Fruit fly (Drosophila melanogaster) whole organism, embryonic: ENCODE data around the gene Tre1.

Source experiments
- BEAF-32 ChIP-seq: fragments of 200-800 bp; sonication (Bioruptor generic); optimal IDR thresholded peaks from 3 replicates; lab custom pipeline; 2017; ENCODE audit warnings: missing biosample characterization, missing genetic modification characterization, mild to moderate bottlenecking, moderate library complexity, missing genetic modification reagents
- CG10209 ChIP-seq: fragments of 200-800 bp; sonication (Bioruptor generic); optimal IDR thresholded peaks from 3 replicates; lab custom pipeline; 2017; ENCODE audit warnings: missing biosample characterization, mild to moderate bottlenecking, missing genetic modification characterization, missing genetic modification reagents
- CG10654 ChIP-seq: fragments of 200-800 bp; sonication (Bioruptor generic); optimal IDR thresholded peaks from 2 replicates; lab custom pipeline; 2016; ENCODE audit warnings: missing biosample characterization, missing genetic modification characterization
- CG11398 ChIP-seq: fragments of 200-800 bp; sonication (Bioruptor generic); optimal IDR thresholded peaks from 2 replicates; lab custom pipeline; 2016; ENCODE audit warnings: missing biosample characterization, missing genetic modification characterization
- CG11504 ChIP-seq: fragments of 200-800 bp; sonication (Bioruptor generic); optimal IDR thresholded peaks from 3 replicates; lab custom pipeline; 2019; ENCODE audit warnings: missing biosample characterization, mild to moderate bottlenecking, missing genetic modification characterization, moderate library complexity
- CG11695 ChIP-seq: fragments of 200-800 bp; sonication (Bioruptor generic); IDR thresholded peaks from 3 replicates; pipeline ENCODE4 v1.3.6; 2022; ENCODE audit warnings: missing biosample characterization, missing genetic modification characterization
- CG17568 ChIP-seq: fragments of 200-800 bp; sonication (Bioruptor generic); optimal IDR thresholded peaks from 2 replicates; lab custom pipeline; 2018; ENCODE audit warnings: missing biosample characterization, mild to moderate bottlenecking, missing genetic modification characterization, moderate library complexity
- CG18476 ChIP-seq: fragments of 200-800 bp; sonication (Bioruptor generic); optimal IDR thresholded peaks from 2 replicates; lab custom pipeline; 2016; ENCODE audit warnings: missing biosample characterization, mild to moderate bottlenecking, missing genetic modification characterization
- CG2202 ChIP-seq: fragments of 200-800 bp; sonication (Bioruptor generic); optimal IDR thresholded peaks from 2 replicates; lab custom pipeline; 2018; ENCODE audit warnings: missing biosample characterization, mild to moderate bottlenecking, missing genetic modification characterization
- CG32772 ChIP-seq: fragments of 200-800 bp; sonication (Bioruptor generic); IDR thresholded peaks from 2 replicates; pipeline ENCODE4 v1.3.6; 2022; ENCODE audit warnings: missing biosample characterization, missing genetic modification characterization
- CG34376 ChIP-seq: fragments of 200-800 bp; sonication (Bioruptor generic); optimal IDR thresholded peaks from 2 replicates; lab custom pipeline; 2018; ENCODE audit warnings: missing biosample characterization, mild to moderate bottlenecking, missing genetic modification characterization
- CG4360 ChIP-seq: fragments of 200-800 bp; sonication (Bioruptor generic); IDR thresholded peaks from 2 replicates; pipeline ENCODE4 v1.3.6; 2022; ENCODE audit warnings: missing biosample characterization, missing genetic modification characterization
- CG4854 ChIP-seq: fragments of 200-800 bp; sonication (Bioruptor generic); optimal IDR thresholded peaks from 2 replicates; lab custom pipeline; 2016; ENCODE audit warnings: missing biosample characterization, missing genetic modification characterization, inconsistent platforms
- CG7271 ChIP-seq: fragments of 200-800 bp; sonication (Bioruptor generic); optimal IDR thresholded peaks from 2 replicates; lab custom pipeline; 2018; ENCODE audit warnings: missing biosample characterization, mild to moderate bottlenecking, missing genetic modification characterization, moderate library complexity
- CG7839 ChIP-seq: fragments of 200-800 bp; sonication (Bioruptor generic); optimal IDR thresholded peaks from 3 replicates; lab custom pipeline; 2018; ENCODE audit warnings: missing biosample characterization, mild to moderate bottlenecking, missing genetic modification characterization, moderate library complexity
- CG7928 ChIP-seq: fragments of 200-800 bp; sonication (Bioruptor generic); optimal IDR thresholded peaks from 2 replicates; lab custom pipeline; 2017; ENCODE audit warnings: missing biosample characterization, mild to moderate bottlenecking, missing genetic modification characterization
- CG8089 ChIP-seq: fragments of 200-800 bp; sonication (Bioruptor generic); optimal IDR thresholded peaks from 3 replicates; lab custom pipeline; 2016; ENCODE audit warnings: missing biosample characterization, missing genetic modification characterization
- CG9817 ChIP-seq: fragments of 200-800 bp; sonication (Bioruptor generic); optimal IDR thresholded peaks from 2 replicates; lab custom pipeline; 2018; ENCODE audit warnings: missing biosample characterization, mild to moderate bottlenecking, missing genetic modification characterization, moderate library complexity
- CoRest ChIP-seq: fragments of 200-800 bp; sonication (Bioruptor generic); optimal IDR thresholded peaks from 3 replicates; lab custom pipeline; 2018; ENCODE audit warnings: missing biosample characterization, mild to moderate bottlenecking, missing genetic modification characterization, moderate library complexity
- Dek ChIP-seq: fragments of 200-800 bp; sonication (Bioruptor generic); optimal IDR thresholded peaks from 3 replicates; lab custom pipeline; 2019; ENCODE audit warnings: missing biosample characterization, mild to moderate bottlenecking, missing genetic modification characterization, moderate library complexity
- Hey ChIP-seq: fragments of 200-800 bp; sonication (Bioruptor generic); optimal IDR thresholded peaks from 3 replicates; lab custom pipeline; 2018; ENCODE audit warnings: missing biosample characterization, mild to moderate bottlenecking, missing genetic modification characterization
- Hr3 ChIP-seq: fragments of 200-800 bp; sonication (Bioruptor generic); optimal IDR thresholded peaks from 3 replicates; lab custom pipeline; 2016; ENCODE audit warnings: missing biosample characterization, missing genetic modification characterization
- Hr51 ChIP-seq, 2 experiments: fragments of 200-800 bp; sonication (Bioruptor generic); optimal IDR thresholded peaks; 2 replicates in 1 of 2; 3 replicates in 1 of 2; lab custom pipeline; 2016 to 2018; ENCODE audit warnings: missing biosample characterization in 2 of 2, missing genetic modification characterization in 2 of 2, mild to moderate bottlenecking in 1 of 2, moderate library complexity in 1 of 2
- Hsf ChIP-seq: fragments of 200-800 bp; sonication (Bioruptor generic); optimal IDR thresholded peaks from 3 replicates; lab custom pipeline; 2016; ENCODE audit warnings: missing biosample characterization, missing genetic modification characterization
- Lhr ChIP-seq: fragments of 200-800 bp; sonication (Bioruptor generic); optimal IDR thresholded peaks from 3 replicates; lab custom pipeline; 2017; ENCODE audit warnings: mild to moderate bottlenecking, missing biosample characterization, missing genetic modification reagents, missing genetic modification characterization
- NC2β ChIP-seq: fragments of 200-800 bp; sonication (Bioruptor generic); optimal IDR thresholded peaks from 2 replicates; lab custom pipeline; 2016; ENCODE audit warnings: missing biosample characterization, missing genetic modification characterization
- Oaz ChIP-seq: fragments of 200-800 bp; sonication (Bioruptor generic); IDR thresholded peaks from 2 replicates; pipeline ENCODE4 v1.3.6; 2022; ENCODE audit warnings: missing biosample characterization, missing genetic modification characterization
- Sin3A ChIP-seq: fragments of >200 bp; optimal IDR thresholded peaks from 2 replicates; lab custom pipeline; 2018
- Sox100B ChIP-seq: fragments of 200-800 bp; sonication (Bioruptor generic); optimal IDR thresholded peaks from 3 replicates; lab custom pipeline; 2018; ENCODE audit warnings: missing biosample characterization, mild to moderate bottlenecking, missing genetic modification characterization
- ash1 ChIP-seq: fragments of 200-800 bp; sonication (Bioruptor generic); optimal IDR thresholded peaks from 2 replicates; lab custom pipeline; 2018; ENCODE audit warnings: missing biosample characterization, mild to moderate bottlenecking, missing genetic modification characterization
- disco-r ChIP-seq: fragments of 200-800 bp; sonication (Bioruptor generic); optimal IDR thresholded peaks from 2 replicates; lab custom pipeline; 2016; ENCODE audit warnings: missing biosample characterization, missing genetic modification characterization
- esg ChIP-seq: fragments of 200-800 bp; sonication (Bioruptor generic); conservative IDR thresholded peaks from 2 replicates; pipeline ENCODE4 v1.3.6; 2022; ENCODE audit warnings: missing biosample characterization, missing genetic modification characterization
- fd3F ChIP-seq: fragments of 200-800 bp; sonication (Bioruptor generic); optimal IDR thresholded peaks from 2 replicates; lab custom pipeline; 2018; ENCODE audit warnings: missing biosample characterization, mild to moderate bottlenecking, missing genetic modification characterization, moderate library complexity
- gem ChIP-seq: fragments of 200-800 bp; sonication (Bioruptor generic); optimal IDR thresholded peaks from 2 replicates; lab custom pipeline; 2019; ENCODE audit warnings: missing biosample characterization, mild to moderate bottlenecking, missing genetic modification characterization, moderate library complexity
- grau ChIP-seq: fragments of 200-800 bp; optimal IDR thresholded peaks from 3 replicates; lab custom pipeline; 2019; ENCODE audit warnings: missing biosample characterization, mild to moderate bottlenecking, missing genetic modification characterization, moderate library complexity
- ind ChIP-seq: fragments of 200-800 bp; sonication (Bioruptor generic); optimal IDR thresholded peaks from 3 replicates; lab custom pipeline; 2016; ENCODE audit warnings: missing biosample characterization, missing genetic modification characterization
- kah ChIP-seq: fragments of 200-800 bp; sonication (Bioruptor generic); optimal IDR thresholded peaks from 2 replicates; lab custom pipeline; 2018; ENCODE audit warnings: missing biosample characterization, mild to moderate bottlenecking, missing genetic modification characterization
- lbe ChIP-seq: fragments of 200-800 bp; sonication (Bioruptor generic); optimal IDR thresholded peaks from 2 replicates; lab custom pipeline; 2016; ENCODE audit warnings: missing biosample characterization, mild to moderate bottlenecking, missing genetic modification characterization
- lola ChIP-seq, 3 experiments: fragments of >200 bp in 2 of 3; fragments of 200-800 bp in 1 of 3; sonication (Bioruptor generic) in 1 of 3; optimal IDR thresholded peaks; 2 replicates each; lab custom pipeline; 2017 to 2019; ENCODE audit warnings: missing biosample characterization in 3 of 3, missing genetic modification characterization in 3 of 3, mild to moderate bottlenecking in 1 of 3, moderate library complexity in 1 of 3
- mirr ChIP-seq: fragments of 200-800 bp; sonication (Bioruptor generic); optimal IDR thresholded peaks from 3 replicates; lab custom pipeline; 2018; ENCODE audit warnings: missing biosample characterization, mild to moderate bottlenecking, missing genetic modification characterization
- pan ChIP-seq, 4 experiments: fragments of >200 bp in 3 of 4; fragments of 200-800 bp in 1 of 4; sonication (Bioruptor generic) in 1 of 4; optimal IDR thresholded peaks in 3 of 4; IDR thresholded peaks in 1 of 4; 2 replicates each; pipeline versions ENCODE4 v1.3.6 to Lab custom; 2017 to 2022; ENCODE audit warnings: missing biosample characterization in 2 of 4, missing genetic modification characterization in 2 of 4, mixed read lengths in 1 of 4
- pb ChIP-seq: fragments of 200-800 bp; sonication (Bioruptor generic); optimal IDR thresholded peaks from 3 replicates; lab custom pipeline; 2016; ENCODE audit warnings: missing biosample characterization, missing genetic modification characterization
- sc ChIP-seq, 3 experiments: fragments of >200 bp in 2 of 3; fragments of 200-800 bp in 1 of 3; sonication (Bioruptor generic) in 1 of 3; optimal IDR thresholded peaks; 2 replicates in 2 of 3; 3 replicates in 1 of 3; lab custom pipeline; 2017; ENCODE audit warnings: mild to moderate bottlenecking in 1 of 3, missing biosample characterization in 1 of 3, missing genetic modification characterization in 1 of 3, missing genetic modification reagents in 1 of 3
- sens ChIP-seq: fragments of 200-800 bp; sonication (Bioruptor generic); peaks from one replicate; lab custom pipeline; 2016; ENCODE audit warnings: missing biosample characterization, missing genetic modification characterization
- slbo ChIP-seq: fragments of 200-800 bp; sonication (Bioruptor generic); IDR thresholded peaks from 2 replicates; pipeline ENCODE4 v1.3.6; 2022; ENCODE audit warnings: missing biosample characterization, missing genetic modification characterization
- tio ChIP-seq: fragments of 200-800 bp; sonication (Bioruptor generic); optimal IDR thresholded peaks from 2 replicates; lab custom pipeline; 2017; ENCODE audit warnings: missing biosample characterization, missing genetic modification characterization, inconsistent platforms
- trem ChIP-seq: fragments of 200-800 bp; optimal IDR thresholded peaks from 3 replicates; lab custom pipeline; 2019; ENCODE audit warnings: missing biosample characterization, mild to moderate bottlenecking, missing genetic modification characterization, moderate library complexity
- usp ChIP-seq: fragments of >200 bp; optimal IDR thresholded peaks from 2 replicates; lab custom pipeline; 2017; ENCODE audit warnings: missing biosample characterization, missing genetic modification characterization
- zfh2 ChIP-seq: fragments of 200-800 bp; sonication (Bioruptor generic); optimal IDR thresholded peaks from 2 replicates; lab custom pipeline; 2016; ENCODE audit warnings: missing biosample characterization, missing genetic modification characterization

Gene Tre1

dm6 chrX:5718476-5719012, 38.8 kb upstream of the Tre1 start (continued):
- TF ChIP-seq gem (peak; percentile 75), Sin3A (lab: Kevin White, UChicago) (no peak), lola (GFP tag; optimal IDR thresholded peaks at IDR 0.05; lab: Kevin White, UChicago) (no peak), Hr51 (GFP tag; optimal IDR thresholded peaks at IDR 0.05; lab: Kevin White, UChicago) (peak in 1 of 2 experiments; percentile 53), Hr3 (GFP tag; lab: Kevin White, UChicago) (peak; percentile 9), CG4854 (GFP tag; lab: Kevin White, UChicago) (no peak), pb (GFP tag; lab: Kevin White, UChicago) (no peak), CG7839 (tag; lab: Kevin White, UChicago) (peak; percentile 79), usp (no peak), CG18476 (GFP tag; lab: Kevin White, UChicago) (no peak), fd3F (peak; percentile 81), mirr (GFP tag; lab: Kevin White, UChicago) (no peak), Lhr (no peak), CG9817 (tag; lab: Kevin White, UChicago) (peak; percentile 75), CG17568 (peak; percentile 52), CG10209 (GFP tag; lab: Kevin White, UChicago) (peak; percentile 65), CG7928 (GFP tag; lab: Kevin White, UChicago) (peak; percentile 12), BEAF-32 (GFP tag; lab: Kevin White, UChicago) (no peak), kah (GFP tag; lab: Kevin White, UChicago) (peak; percentile 12), NC2β (GFP tag; lab: Kevin White, UChicago) (no peak), Hey (tag; lab: Kevin White, UChicago) (no peak), CG2202 (no peak), sens (GFP tag; lab: Kevin White, UChicago) (no peak), CG8089 (GFP tag; lab: Kevin White, UChicago) (no peak), tio (peak; percentile 28), CG34376 (GFP tag; lab: Kevin White, UChicago) (peak; percentile 53), CG11695 (GFP tag; lab: Robert Waterston, UW) (peak; percentile 57; the same call in 1 of the 3 replicates), sc (optimal IDR thresholded peaks at IDR 0.05; lab: Kevin White, UChicago) (no peak), sc (GFP tag; optimal IDR thresholded peaks at IDR 0.05; lab: Kevin White, UChicago) (no peak), ash1 (no peak), CG11398 (no peak), Oaz (GFP tag; lab: Robert Waterston, UW) (peak; percentile 39; the same call in 1 of the 2 replicates), ind (GFP tag; lab: Kevin White, UChicago) (peak; percentile 58), Hsf (GFP tag; lab: Kevin White, UChicago) (no peak), Dek (tag; lab: Kevin White, UChicago) (peak; percentile 68), CG4360 (GFP tag; lab: Robert Waterston, UW) (no peak), CoRest (tag; lab: Kevin White, UChicago) (peak; percentile 71), esg (peak; percentile 37; the same call in 1 of the 2 replicates), disco-r (no peak), pan (optimal IDR thresholded peaks at IDR 0.05; lab: Kevin White, UChicago) (no peak), pan (GFP tag; optimal IDR thresholded peaks at IDR 0.05 in 1 of 2, IDR thresholded peaks at IDR 0.05 in 1 of 2) (peak in 1 of 2 experiments; percentile 65), CG11504 (tag; lab: Kevin White, UChicago) (peak; percentile 71), slbo (GFP tag; lab: Robert Waterston, UW) (peak; percentile 88), trem (tag; lab: Kevin White, UChicago) (no peak), CG10654 (GFP tag; lab: Kevin White, UChicago) (no peak), zfh2 (GFP tag; lab: Kevin White, UChicago) (no peak), Sox100B (no peak), grau (tag; lab: Kevin White, UChicago) (peak; percentile 91), CG32772 (GFP tag; lab: Robert Waterston, UW) (no peak), lbe (GFP tag; lab: Kevin White, UChicago) (peak; percentile 67), CG7271 (tag; lab: Kevin White, UChicago) (no peak)
